Worm (Caenorhabditis elegans): ENCODE measurements around the gene cul-2.

cul-2 gene

ce11 chrIII:13708415-13708814, 21.3 kb downstream of the cul-2 start:
- TF ChIP-seq unc-62 (GFP tag; optimal IDR thresholded peaks at IDR 0.05 in 1 of 2), result peak in 1 of 2 experiments; percentile 51
- TF ChIP-seq unc-62 (tag; optimal IDR thresholded peaks at IDR 0.05), result no peak
- TF ChIP-seq hmg-1.1 (GFP tag; IDR thresholded peaks at IDR 0.05), result no peak

DNA sequence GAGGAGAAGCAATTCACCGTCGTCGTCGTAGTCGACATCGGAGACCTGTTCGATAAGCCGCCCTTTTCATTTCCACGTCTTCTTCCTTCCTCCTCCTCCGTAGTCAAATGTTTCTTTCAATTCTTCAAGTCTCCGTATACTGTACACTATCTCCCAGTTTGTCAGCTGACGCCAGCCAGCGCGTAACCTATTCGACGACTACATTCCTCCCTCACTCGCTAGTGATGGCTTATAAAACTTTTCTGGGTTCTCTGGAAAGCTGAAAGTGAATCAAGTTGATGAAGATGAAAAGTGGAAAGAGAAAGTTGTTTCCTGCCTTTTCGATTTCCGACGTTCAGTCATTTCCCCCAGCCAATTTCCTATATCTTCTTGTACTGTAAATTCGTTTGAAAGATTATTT, 22.1 kb downstream of the cul-2 start:
- peak in 1 of 2 experiments; percentile 98 for TF ChIP-seq unc-62 (GFP tag; optimal IDR thresholded peaks at IDR 0.05 in 1 of 2)
- no peak for TF ChIP-seq unc-62 (tag; optimal IDR thresholded peaks at IDR 0.05)
- TF ChIP-seq zfp-3 (GFP tag; conservative IDR thresholded peaks at IDR 0.05), result no peak
- no peak for TF ChIP-seq attf-4 (tag; optimal IDR thresholded peaks at IDR 0.05)
- no peak for TF ChIP-seq lin-1 (GFP tag; IDR thresholded peaks at IDR 0.05)
- no peak for TF ChIP-seq ztf-7 (tag; optimal IDR thresholded peaks at IDR 0.05)
- TF ChIP-seq aha-1 (tag), result peak; percentile 62
- no peak for TF ChIP-seq set-16 (GFP tag; IDR thresholded peaks at IDR 0.05)
- peak; percentile 38 for TF ChIP-seq nhr-28 (tag; optimal IDR thresholded peaks at IDR 0.05)
- TF ChIP-seq hlh-11 (tag; optimal IDR thresholded peaks at IDR 0.05), result peak; percentile 32
- TF ChIP-seq unc-130 (GFP tag; optimal IDR thresholded peaks at IDR 0.05), result no peak
- TF ChIP-seq lin-39 (tag; optimal IDR thresholded peaks at IDR 0.05), result no peak
- TF ChIP-seq cey-2 (tag; optimal IDR thresholded peaks at IDR 0.05; ENCODE audit: borderline replicate concordance, insufficient read depth), result no peak
- peak; percentile 23 for TF ChIP-seq ama-1 (optimal IDR thresholded peaks at IDR 0.05)
- TF ChIP-seq lsy-2 (tag; optimal IDR thresholded peaks at IDR 0.05), result no peak
- peak; percentile 30; the same call in 1 of the 2 replicates for TF ChIP-seq egl-43 (GFP tag; IDR thresholded peaks at IDR 0.05)
- peak; percentile 19 for TF ChIP-seq spr-1 (tag; optimal IDR thresholded peaks at IDR 0.05)
- peak; percentile 50 for TF ChIP-seq hlh-30 (tag; optimal IDR thresholded peaks at IDR 0.05; ENCODE audit: insufficient read depth)

DNA sequence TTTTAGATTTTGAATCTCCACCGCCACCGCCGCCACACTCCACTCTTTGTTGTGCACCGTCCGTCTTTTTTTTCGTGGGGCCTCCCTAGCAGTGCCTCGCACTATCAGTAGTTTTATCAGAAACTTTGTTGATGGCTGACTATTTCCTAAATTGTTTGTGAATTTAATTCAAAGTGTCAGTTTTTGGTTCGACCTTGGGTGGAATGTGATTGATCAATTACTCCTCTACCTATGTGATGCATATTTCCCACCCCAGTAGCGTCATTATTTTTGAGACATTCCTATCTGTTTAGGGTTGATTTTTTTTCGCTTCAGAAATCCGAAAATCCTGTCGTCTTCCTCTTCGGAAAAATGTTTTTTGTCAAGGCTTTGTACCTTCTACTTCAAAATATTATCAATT, 23.6 kb downstream of the cul-2 start:
- peak; percentile 10 for TF ChIP-seq hlh-11 (tag; optimal IDR thresholded peaks at IDR 0.05)
- peak; percentile 19 for TF ChIP-seq nhr-25 (tag; optimal IDR thresholded peaks at IDR 0.05; ENCODE audit: borderline replicate concordance, insufficient read depth)
- 0 out of 2 replicates have a peak, but pooled peaks have one; percentile 28 for TF ChIP-seq T26A8.4 (GFP tag; IDR thresholded peaks at IDR 0.05)
- TF ChIP-seq unc-62 (GFP tag; optimal IDR thresholded peaks at IDR 0.05 in 1 of 2), result peak in 1 of 2 experiments; percentile 82
- TF ChIP-seq unc-62 (tag; optimal IDR thresholded peaks at IDR 0.05), result no peak
- TF ChIP-seq ceh-44 (GFP tag; IDR thresholded peaks at IDR 0.05), result no peak
- 0 out of 2 replicates have a peak, but pooled peaks have one; percentile 38 for TF ChIP-seq Y48G9A.11 (GFP tag; IDR thresholded peaks at IDR 0.05)
- TF ChIP-seq unc-130 (GFP tag; optimal IDR thresholded peaks at IDR 0.05), result no peak

- TF ChIP-seq unc-130 (GFP tag; optimal IDR thresholded peaks at IDR 0.05) (no peak), mep-1 (tag; optimal IDR thresholded peaks at IDR 0.05) (peak; percentile 41), nhr-6 (tag; optimal IDR thresholded peaks at IDR 0.05) (peak; percentile 64), nhr-48 (tag; optimal IDR thresholded peaks at IDR 0.05) (peak; percentile 36), nhr-102 (tag; optimal IDR thresholded peaks at IDR 0.05) (peak; percentile 19), lin-29 (GFP tag; IDR thresholded peaks at IDR 0.05) (no peak), nhr-11 (tag; optimal IDR thresholded peaks at IDR 0.05) (peak; percentile 24), fos-1 (tag; optimal IDR thresholded peaks at IDR 0.05) (no peak), daf-19 (GFP tag; conservative IDR thresholded peaks at IDR 0.05) (0 out of 2 replicates have a peak, but pooled peaks have one; percentile 12), hmg-1.1 (GFP tag; IDR thresholded peaks at IDR 0.05) (peak; percentile 30), aha-1 (tag) (peak; percentile 73), daf-16 (GFP tag; optimal IDR thresholded peaks at IDR 0.05) (no peak), daf-16 (tag; optimal IDR thresholded peaks at IDR 0.05) (peak; percentile 18), hlh-11 (tag; optimal IDR thresholded peaks at IDR 0.05) (peak; percentile 83), zip-2 (tag; optimal IDR thresholded peaks at IDR 0.05) (no peak), mdl-1 (tag; optimal IDR thresholded peaks at IDR 0.05) (peak in 1 of 2 experiments; percentile 26), pha-4 (GFP tag; IDR thresholded peaks at IDR 0.05) (0 out of 2 replicates have a peak, but pooled peaks have one; percentile 14), pha-4 (tag; optimal IDR thresholded peaks at IDR 0.05) (no peak), set-16 (GFP tag; IDR thresholded peaks at IDR 0.05) (peak; percentile 45), dmd-6 (GFP tag; IDR thresholded peaks at IDR 0.05) (peak; percentile 12; the same call in 1 of the 2 replicates), dve-1 (tag; optimal IDR thresholded peaks at IDR 0.05; ENCODE audit: insufficient read depth) (peak; percentile 43), mes-2 (tag; optimal IDR thresholded peaks at IDR 0.05; ENCODE audit: poor library complexity, severe bottlenecking) (peak; percentile 23), T26A8.4 (GFP tag; IDR thresholded peaks at IDR 0.05) (peak; percentile 44; the same call in 1 of the 2 replicates), rbr-2 (tag; optimal IDR thresholded peaks at IDR 0.05) (peak; percentile 39), lsy-2 (tag; optimal IDR thresholded peaks at IDR 0.05) (peak in 1 of 2 experiments; percentile 11), nhr-42 (GFP tag; IDR thresholded peaks at IDR 0.05) (no peak), hlh-30 (tag; optimal IDR thresholded peaks at IDR 0.05; ENCODE audit: insufficient read depth) (peak; percentile 40), php-3 (GFP tag; IDR thresholded peaks at IDR 0.05) (no peak), egl-27 (tag; optimal IDR thresholded peaks at IDR 0.05) (no peak)
Observed at ce11 chrIII:13712854-13713293, 25.8 kb downstream of the cul-2 start.
